Fruit fly (Drosophila melanogaster) whole organism, embryonic: ENCODE measurements around the gene CG13667.

ENCODE experiments used
- Hr39 ChIP-seq: fragments of >200 bp; optimal IDR thresholded peaks from 2 replicates; lab custom pipeline; 2017
- tap ChIP-seq: fragments of 200-800 bp; optimal IDR thresholded peaks from 3 replicates; lab custom pipeline; 2019; ENCODE audit warnings: missing biosample characterization, mild to moderate bottlenecking, missing genetic modification characterization, moderate library complexity

- no peak for TF ChIP-seq tap
- TF ChIP-seq Hr39 (lab: Kevin White, UChicago), result no peak
Observed at dm6 chr3L:8385055-8385454, 20.2 kb upstream of the CG13667 start.
